Fruit fly (Drosophila melanogaster) whole organism: ENCODE data around the gene Wbp2.

ENCODE experiments used
- CG8478 ChIP-seq: fragments of >200 bp; optimal IDR thresholded peaks from 2 replicates; lab custom pipeline; 2018; ENCODE audit warnings: inconsistent platforms
- Dll ChIP-seq: fragments of >200 bp; optimal IDR thresholded peaks from 2 replicates; lab custom pipeline; 2017
- EcR ChIP-seq, 2 experiments: fragments of >200 bp; optimal IDR thresholded peaks; 2 replicates each; lab custom pipeline; 2017; ENCODE audit warnings: missing biosample characterization in 2 of 2, missing genetic modification characterization in 2 of 2, missing genetic modification reagents in 2 of 2
- pan ChIP-seq: fragments of >200 bp; optimal IDR thresholded peaks from 2 replicates; lab custom pipeline; 2017
- psq ChIP-seq: fragments of >200 bp; optimal IDR thresholded peaks from 2 replicates; lab custom pipeline; 2017
- usp ChIP-seq: fragments of >200 bp; optimal IDR thresholded peaks from 2 replicates; lab custom pipeline; 2017; ENCODE audit warnings: missing biosample characterization, missing genetic modification characterization, mixed read lengths

Gene Wbp2

dm6 chr3L:12849867-12850301 lies at the start of gene Wbp2, which contains the start of gene CG10948:
Gene Wbp2 (plus strand): TSS chr3L:12850165.
Gene CG10948 (minus strand): TSS chr3L:12850117.
- no peak for TF ChIP-seq Dll (lab: Kevin White, UChicago)
- no peak for TF ChIP-seq EcR (GFP tag; optimal IDR thresholded peaks at IDR 0.05; lab: Kevin White, UChicago)
- TF ChIP-seq pan (lab: Kevin White, UChicago), result no peak
- no peak for TF ChIP-seq usp (GFP tag; lab: Kevin White, UChicago)
- no peak for TF ChIP-seq psq (lab: Kevin White, UChicago)
- no peak for TF ChIP-seq CG8478 (lab: Kevin White, UChicago)

dm6 chr3L:12800167-12800566 lies 49.8 kb upstream of the Wbp2 start:
- TF ChIP-seq pan (lab: Kevin White, UChicago) (no peak), EcR (GFP tag; optimal IDR thresholded peaks at IDR 0.05; lab: Kevin White, UChicago) (peak; percentile 75 to 88)

dm6 chr3L:12802443-12802865 lies 47.5 kb upstream of the Wbp2 start:
- TF ChIP-seq CG8478 (lab: Kevin White, UChicago) (no peak), EcR (GFP tag; optimal IDR thresholded peaks at IDR 0.05; lab: Kevin White, UChicago) (no peak), Dll (lab: Kevin White, UChicago) (no peak), pan (lab: Kevin White, UChicago) (no peak), psq (lab: Kevin White, UChicago) (no peak), usp (GFP tag; lab: Kevin White, UChicago) (no peak)

- no peak for TF ChIP-seq EcR (GFP tag; optimal IDR thresholded peaks at IDR 0.05; lab: Kevin White, UChicago)
Observed at dm6 chr3L:12803159-12804034, 46.6 kb upstream of the Wbp2 start.

dm6 chr3L:12804035-12804729 lies 45.8 kb upstream of the Wbp2 start:
- TF ChIP-seq CG8478 (lab: Kevin White, UChicago) (no peak), usp (GFP tag; lab: Kevin White, UChicago) (no peak), Dll (lab: Kevin White, UChicago) (no peak), pan (lab: Kevin White, UChicago) (no peak), psq (lab: Kevin White, UChicago) (no peak), EcR (GFP tag; optimal IDR thresholded peaks at IDR 0.05; lab: Kevin White, UChicago) (no peak)

- no peak for TF ChIP-seq psq (lab: Kevin White, UChicago)
- TF ChIP-seq pan (lab: Kevin White, UChicago), result no peak
- no peak for TF ChIP-seq Dll (lab: Kevin White, UChicago)
- no peak for TF ChIP-seq CG8478 (lab: Kevin White, UChicago)
- no peak for TF ChIP-seq EcR (GFP tag; optimal IDR thresholded peaks at IDR 0.05; lab: Kevin White, UChicago)
- TF ChIP-seq usp (GFP tag; lab: Kevin White, UChicago), result no peak
Observed at dm6 chr3L:12804730-12805170, 45.2 kb upstream of the Wbp2 start, which contains the start of gene Atg1. Gene Atg1 (minus strand): TSS chr3L:12805116.

- TF ChIP-seq EcR (GFP tag; optimal IDR thresholded peaks at IDR 0.05; lab: Kevin White, UChicago) (no peak), pan (lab: Kevin White, UChicago) (no peak), Dll (lab: Kevin White, UChicago) (no peak), CG8478 (lab: Kevin White, UChicago) (no peak), psq (lab: Kevin White, UChicago) (no peak), usp (GFP tag; lab: Kevin White, UChicago) (no peak)
Observed at dm6 chr3L:12805660-12806289, 44.2 kb upstream of the Wbp2 start, which contains the start of gene Sap130. Gene Sap130 (plus strand): TSS chr3L:12805902.

dm6 chr3L:12806290-12806743 lies 43.6 kb upstream of the Wbp2 start:
- TF ChIP-seq usp (GFP tag; lab: Kevin White, UChicago), result no peak
- peak; percentile 80 for TF ChIP-seq psq (lab: Kevin White, UChicago)

- TF ChIP-seq pan (lab: Kevin White, UChicago) (no peak), Dll (lab: Kevin White, UChicago) (no peak), usp (GFP tag; lab: Kevin White, UChicago) (no peak), psq (lab: Kevin White, UChicago) (no peak), EcR (GFP tag; optimal IDR thresholded peaks at IDR 0.05; lab: Kevin White, UChicago) (no peak), CG8478 (lab: Kevin White, UChicago) (no peak)
Observed at dm6 chr3L:12808421-12808820, 41.5 kb upstream of the Wbp2 start, which contains the start of gene CG32110. Gene CG32110 (plus strand): TSS chr3L:12808721.

dm6 chr3L:12813907-12814306 lies 36.1 kb upstream of the Wbp2 start, which contains the start of the genes Sf3a2 and CG42588:
Gene Sf3a2 (minus strand): TSS chr3L:12814019.
Gene CG42588 (plus strand): TSS chr3L:12814254.
- TF ChIP-seq pan (lab: Kevin White, UChicago) (no peak), Dll (lab: Kevin White, UChicago) (no peak), CG8478 (lab: Kevin White, UChicago) (no peak), usp (GFP tag; lab: Kevin White, UChicago) (no peak), psq (lab: Kevin White, UChicago) (no peak), EcR (GFP tag; optimal IDR thresholded peaks at IDR 0.05; lab: Kevin White, UChicago) (no peak)

- TF ChIP-seq CG8478 (lab: Kevin White, UChicago), result no peak
- TF ChIP-seq usp (GFP tag; lab: Kevin White, UChicago), result no peak
- no peak for TF ChIP-seq Dll (lab: Kevin White, UChicago)
- TF ChIP-seq psq (lab: Kevin White, UChicago), result no peak
- TF ChIP-seq pan (lab: Kevin White, UChicago), result no peak
- no peak for TF ChIP-seq EcR (GFP tag; optimal IDR thresholded peaks at IDR 0.05; lab: Kevin White, UChicago)
Observed at dm6 chr3L:12814806-12815205, 35.2 kb upstream of the Wbp2 start.
